Fruit fly (Drosophila melanogaster) whole organism, pupa: ENCODE results near the gene Vps52.

Experiments
- CG10348 ChIP-seq: fragments of 200-800 bp; sonication (Bioruptor generic); IDR thresholded peaks from 2 replicates; pipeline ENCODE4 v1.3.6; 2022; ENCODE audit warnings: missing biosample characterization, missing genetic modification characterization
- CG12605 ChIP-seq: fragments of 200-800 bp; sonication (Bioruptor generic); IDR thresholded peaks from 2 replicates; pipeline ENCODE4 v1.3.6; 2022; ENCODE audit warnings: missing biosample characterization, missing genetic modification characterization
- CG13204 ChIP-seq: fragments of 200-800 bp; sonication (Bioruptor generic); optimal IDR thresholded peaks from 2 replicates; lab custom pipeline; 2018; ENCODE audit warnings: missing biosample characterization, mild to moderate bottlenecking, missing genetic modification characterization, moderate library complexity
- CG14655 ChIP-seq: fragments of 200-800 bp; sonication (Bioruptor generic); optimal IDR thresholded peaks from 3 replicates; lab custom pipeline; 2017; ENCODE audit warnings: mild to moderate bottlenecking, missing biosample characterization, missing genetic modification reagents, missing genetic modification characterization
- CG15710 ChIP-seq: fragments of 200-800 bp; sonication (Bioruptor generic); optimal IDR thresholded peaks from 2 replicates; lab custom pipeline; 2018; ENCODE audit warnings: missing biosample characterization, mild to moderate bottlenecking, missing genetic modification characterization, moderate library complexity
- CG17806 ChIP-seq: fragments of 200-800 bp; sonication (Bioruptor generic); optimal IDR thresholded peaks from 2 replicates; lab custom pipeline; 2018; ENCODE audit warnings: missing biosample characterization, mild to moderate bottlenecking, missing genetic modification characterization, moderate library complexity
- CG32121 ChIP-seq: fragments of 200-800 bp; sonication (Bioruptor generic); IDR thresholded peaks from 2 replicates; pipeline ENCODE4 v1.3.6; 2022; ENCODE audit warnings: missing biosample characterization, missing genetic modification characterization
- CG34367 ChIP-seq: fragments of 200-800 bp; sonication (Bioruptor generic); optimal IDR thresholded peaks from 2 replicates; lab custom pipeline; 2018; ENCODE audit warnings: missing biosample characterization, mild to moderate bottlenecking, missing genetic modification characterization
- CG4496 ChIP-seq: fragments of 200-800 bp; sonication (Bioruptor generic); IDR thresholded peaks from 3 replicates; pipeline ENCODE4 v1.3.6; 2022; ENCODE audit warnings: missing biosample characterization, missing genetic modification characterization
- CG8159 ChIP-seq: fragments of 200-800 bp; sonication (Bioruptor generic); optimal IDR thresholded peaks from 3 replicates; lab custom pipeline; 2018; ENCODE audit warnings: missing biosample characterization, mild to moderate bottlenecking, missing genetic modification characterization, moderate library complexity
- CG8301 ChIP-seq: fragments of 200-800 bp; sonication (Bioruptor generic); optimal IDR thresholded peaks from 2 replicates; lab custom pipeline; 2018; ENCODE audit warnings: missing biosample characterization, mild to moderate bottlenecking, missing genetic modification characterization
- CG9948 ChIP-seq: fragments of 200-800 bp; sonication (Bioruptor generic); optimal IDR thresholded peaks from 2 replicates; lab custom pipeline; 2018; ENCODE audit warnings: missing biosample characterization, mild to moderate bottlenecking, missing genetic modification characterization, moderate library complexity
- D1 ChIP-seq: fragments of 200-800 bp; sonication (Bioruptor generic); optimal IDR thresholded peaks from 2 replicates; lab custom pipeline; 2018; ENCODE audit warnings: missing biosample characterization, mild to moderate bottlenecking, missing genetic modification characterization, moderate library complexity
- EcR ChIP-seq: fragments of 200-800 bp; sonication (Bioruptor generic); optimal IDR thresholded peaks from 3 replicates; lab custom pipeline; 2019; ENCODE audit warnings: missing biosample characterization, missing genetic modification characterization, mild to moderate bottlenecking, moderate library complexity, missing genetic modification reagents
- Ets98B ChIP-seq: fragments of 200-800 bp; sonication (Bioruptor generic); IDR thresholded peaks from 2 replicates; pipeline ENCODE4 v1.3.6; 2022; ENCODE audit warnings: missing biosample characterization, missing genetic modification characterization
- Pif1A ChIP-seq: fragments of 200-800 bp; sonication (Bioruptor generic); optimal IDR thresholded peaks from 3 replicates; lab custom pipeline; 2016; ENCODE audit warnings: missing biosample characterization, missing genetic modification characterization
- Pif1B ChIP-seq: fragments of 200-800 bp; sonication (Bioruptor generic); optimal IDR thresholded peaks from 3 replicates; lab custom pipeline; 2016; ENCODE audit warnings: missing biosample characterization, missing genetic modification characterization
- Snoo ChIP-seq: fragments of 200-800 bp; sonication (Bioruptor generic); optimal IDR thresholded peaks from 3 replicates; lab custom pipeline; 2017; ENCODE audit warnings: missing biosample characterization, mild to moderate bottlenecking, missing genetic modification characterization, inconsistent platforms
- fd96Ca ChIP-seq: fragments of 200-800 bp; sonication (Bioruptor generic); IDR thresholded peaks from 3 replicates; pipeline ENCODE4 v1.3.6; 2022; ENCODE audit warnings: missing biosample characterization, missing genetic modification characterization
- gl ChIP-seq: fragments of 200-800 bp; sonication (Bioruptor generic); optimal IDR thresholded peaks from 2 replicates; lab custom pipeline; 2018; ENCODE audit warnings: missing biosample characterization, mild to moderate bottlenecking, missing genetic modification characterization
- rn ChIP-seq: fragments of 200-800 bp; sonication (Bioruptor generic); IDR thresholded peaks from 2 replicates; pipeline ENCODE4 v1.3.6; 2022; ENCODE audit warnings: missing biosample characterization, missing genetic modification characterization

The Vps52 gene

dm6 chr2L:5491220-5491619 is 32.5 kb downstream of the Vps52 start:
- TF ChIP-seq CG15710 (tag; lab: Kevin White, UChicago) (peak; percentile 73), CG8301 (tag; lab: Kevin White, UChicago) (peak; percentile 77), CG8159 (tag; lab: Kevin White, UChicago) (peak; percentile 80), CG12605 (GFP tag; lab: Robert Waterston, UW) (peak; percentile 48; the same call in 1 of the 2 replicates), Snoo (peak; percentile 12), CG4496 (GFP tag; lab: Robert Waterston, UW) (peak; percentile 78), EcR (GFP tag; lab: Kevin White, UChicago) (no peak), CG13204 (GFP tag; lab: Kevin White, UChicago) (peak; percentile 56), fd96Ca (GFP tag; lab: Robert Waterston, UW) (peak; percentile 82), Pif1A (GFP tag; lab: Kevin White, UChicago) (peak; percentile 84), Pif1B (GFP tag; lab: Kevin White, UChicago) (peak; percentile 70), gl (tag; lab: Kevin White, UChicago) (peak; percentile 71), D1 (no peak), CG32121 (GFP tag; lab: Robert Waterston, UW) (no peak), CG9948 (peak; percentile 63), CG10348 (GFP tag; lab: Robert Waterston, UW) (no peak), CG34367 (peak; percentile 76), CG17806 (tag; lab: Kevin White, UChicago) (peak; percentile 70), rn (peak; percentile 45; the same call in 1 of the 2 replicates), Ets98B (GFP tag; lab: Robert Waterston, UW) (peak; percentile 44), CG14655 (peak; percentile 84)

- TF ChIP-seq CG13204 (GFP tag; lab: Kevin White, UChicago) (peak; percentile 49), CG17806 (tag; lab: Kevin White, UChicago) (no peak), gl (tag; lab: Kevin White, UChicago) (no peak), CG4496 (GFP tag; lab: Robert Waterston, UW) (peak; percentile 38; the same call in 1 of the 3 replicates), Pif1A (GFP tag; lab: Kevin White, UChicago) (peak; percentile 18), CG8159 (tag; lab: Kevin White, UChicago) (peak; percentile 11), CG10348 (GFP tag; lab: Robert Waterston, UW) (no peak), Ets98B (GFP tag; lab: Robert Waterston, UW) (no peak), Pif1B (GFP tag; lab: Kevin White, UChicago) (peak; percentile 7), CG34367 (no peak), fd96Ca (GFP tag; lab: Robert Waterston, UW) (no peak)
These were observed 33.8 kb downstream of the Vps52 start for dm6 chr2L:5489757-5490359.

dm6 chr2L:5489084-5489617 is 34.5 kb downstream of the Vps52 start:
- TF ChIP-seq gl (tag; lab: Kevin White, UChicago) = no peak
- TF ChIP-seq CG15710 (tag; lab: Kevin White, UChicago) = no peak
- no peak for TF ChIP-seq Pif1A (GFP tag; lab: Kevin White, UChicago)
- TF ChIP-seq Ets98B (GFP tag; lab: Robert Waterston, UW) = no peak
- TF ChIP-seq CG12605 (GFP tag; lab: Robert Waterston, UW) = no peak
- TF ChIP-seq rn = no peak
- no peak for TF ChIP-seq CG8159 (tag; lab: Kevin White, UChicago)
- TF ChIP-seq CG32121 (GFP tag; lab: Robert Waterston, UW) = no peak
- TF ChIP-seq fd96Ca (GFP tag; lab: Robert Waterston, UW) = no peak
- no peak for TF ChIP-seq D1
- TF ChIP-seq CG9948 = no peak
- no peak for TF ChIP-seq Pif1B (GFP tag; lab: Kevin White, UChicago)

dm6 chr2L:5483093-5483492 is 40.6 kb downstream of the Vps52 start:
- TF ChIP-seq CG12605 (GFP tag; lab: Robert Waterston, UW) (peak; percentile 61), EcR (GFP tag; lab: Kevin White, UChicago) (no peak), CG10348 (GFP tag; lab: Robert Waterston, UW) (no peak), D1 (peak; percentile 27), Pif1B (GFP tag; lab: Kevin White, UChicago) (peak; percentile 18), CG8301 (tag; lab: Kevin White, UChicago) (peak; percentile 40), gl (tag; lab: Kevin White, UChicago) (no peak), CG9948 (peak; percentile 56), CG14655 (peak; percentile 52), CG17806 (tag; lab: Kevin White, UChicago) (peak; percentile 70), rn (no peak), CG32121 (GFP tag; lab: Robert Waterston, UW) (peak; percentile 37), CG8159 (tag; lab: Kevin White, UChicago) (peak; percentile 75), Ets98B (GFP tag; lab: Robert Waterston, UW) (peak; percentile 55), CG13204 (GFP tag; lab: Kevin White, UChicago) (peak; percentile 4), CG34367 (peak; percentile 45), Pif1A (GFP tag; lab: Kevin White, UChicago) (peak; percentile 71), CG15710 (tag; lab: Kevin White, UChicago) (peak; percentile 66), fd96Ca (GFP tag; lab: Robert Waterston, UW) (0 out of 3 replicates have a peak, but pooled peaks have one; percentile 52), CG4496 (GFP tag; lab: Robert Waterston, UW) (peak; percentile 63; the same call in 2 of the 3 replicates), Snoo (peak; percentile 53)

dm6 chr2L:5479971-5480370 is 43.7 kb downstream of the Vps52 start:
- peak; percentile 82 for TF ChIP-seq CG17806 (tag; lab: Kevin White, UChicago)
- peak; percentile 59 for TF ChIP-seq gl (tag; lab: Kevin White, UChicago)
- TF ChIP-seq CG4496 (GFP tag; lab: Robert Waterston, UW) = peak; percentile 40; the same call in 1 of the 3 replicates
- TF ChIP-seq rn = no peak
- TF ChIP-seq D1 = peak; percentile 17
- peak; percentile 44 for TF ChIP-seq Snoo
- TF ChIP-seq EcR (GFP tag; lab: Kevin White, UChicago) = peak; percentile 43
- peak; percentile 73 for TF ChIP-seq Pif1A (GFP tag; lab: Kevin White, UChicago)
- TF ChIP-seq fd96Ca (GFP tag; lab: Robert Waterston, UW) = no peak
- peak; percentile 57 for TF ChIP-seq CG13204 (GFP tag; lab: Kevin White, UChicago)
- peak; percentile 5 for TF ChIP-seq CG14655
- TF ChIP-seq CG12605 (GFP tag; lab: Robert Waterston, UW) = no peak
- peak; percentile 88 for TF ChIP-seq CG15710 (tag; lab: Kevin White, UChicago)
- TF ChIP-seq Pif1B (GFP tag; lab: Kevin White, UChicago) = peak; percentile 45
- TF ChIP-seq CG8159 (tag; lab: Kevin White, UChicago) = peak; percentile 89
- no peak for TF ChIP-seq CG8301 (tag; lab: Kevin White, UChicago)
- peak; percentile 75 for TF ChIP-seq CG9948
- TF ChIP-seq CG34367 = peak; percentile 73
